Worm (Caenorhabditis elegans) whole organism, L4 larva: Measurements from ENCODE around the gene srx-66.
A peak's percentile ranks its signal among the peaks of the same experiment; 100 is the strongest.

Source experiments
- T20F7.1 ChIP-seq: fragments of 200-800 bp; sonication (Bioruptor generic); optimal IDR thresholded peaks from 2 replicates; lab custom pipeline; 2018; ENCODE audit warnings: mild to moderate bottlenecking, missing genetic modification characterization, missing compliant biosample characterization
- T26A8.4 ChIP-seq: fragments of 200-800 bp; sonication (Bioruptor generic); IDR thresholded peaks from 2 replicates; pipeline ENCODE4 v1.3.6; 2022; ENCODE audit warnings: missing genetic modification characterization, missing compliant biosample characterization
- ZK337.2 ChIP-seq: fragments of 200-800 bp; sonication (Bioruptor generic); IDR thresholded peaks from 2 replicates; pipeline ENCODE4 v1.3.6; 2022; ENCODE audit warnings: missing genetic modification reagents, missing genetic modification characterization, missing compliant biosample characterization
- ZK546.5 ChIP-seq, 2 experiments: sonication (generic microtip); optimal IDR thresholded peaks; 2 replicates each; lab custom pipeline; 2017; ENCODE audit warnings: missing biosample characterization in 2 of 2, missing genetic modification characterization in 2 of 2
- aha-1 ChIP-seq: fragments of 150-350 bp; peaks from one replicate; lab custom pipeline; 2014; ENCODE audit warnings: missing biosample characterization, missing genetic modification characterization
- ama-1 ChIP-seq: fragments of 150-350 bp; optimal IDR thresholded peaks from 2 replicates; lab custom pipeline; 2014; ENCODE audit warnings: inconsistent platforms, mixed read lengths
- ceh-32 ChIP-seq: sonication (generic microtip); optimal IDR thresholded peaks from 2 replicates; lab custom pipeline; 2016; ENCODE audit warnings: mild to moderate bottlenecking, missing genetic modification characterization, missing compliant biosample characterization; ENCODE audit not compliant: poor library complexity
- ceh-44 ChIP-seq: fragments of 200-800 bp; sonication (Bioruptor generic); IDR thresholded peaks from 2 replicates; pipeline ENCODE4 v1.3.6; 2022; ENCODE audit warnings: missing genetic modification reagents, missing genetic modification characterization, missing compliant biosample characterization
- ceh-82 ChIP-seq: sonication (generic microtip); optimal IDR thresholded peaks from 2 replicates; lab custom pipeline; 2017; ENCODE audit warnings: missing biosample characterization, missing genetic modification characterization
- ces-1 ChIP-seq: fragments of 150-350 bp; sonication (generic microtip); optimal IDR thresholded peaks from 4 replicates; lab custom pipeline; 2014; ENCODE audit warnings: missing biosample characterization, missing genetic modification reagents, missing genetic modification characterization
- ctbp-1 ChIP-seq: fragments of 200-800 bp; sonication (Bioruptor generic); IDR thresholded peaks from 2 replicates; pipeline ENCODE4 v1.3.6; 2022; ENCODE audit warnings: missing genetic modification reagents, missing genetic modification characterization, missing compliant biosample characterization
- daf-16 ChIP-seq, 3 experiments: sonication (generic microtip); optimal IDR thresholded peaks; 2 replicates each; lab custom pipeline; 2016 to 2017; ENCODE audit warnings: missing genetic modification characterization in 3 of 3, missing genetic modification reagents in 3 of 3, mild to moderate bottlenecking in 2 of 3, missing compliant biosample characterization in 2 of 3, missing biosample characterization in 1 of 3, moderate library complexity in 1 of 3
- daf-8 ChIP-seq: fragments of 200-800 bp; sonication (Bioruptor generic); IDR thresholded peaks from 2 replicates; pipeline ENCODE4 v1.3.6; 2022; ENCODE audit warnings: missing genetic modification characterization, missing compliant biosample characterization
- dmd-6 ChIP-seq: fragments of 200-800 bp; sonication (Bioruptor generic); IDR thresholded peaks from 2 replicates; pipeline ENCODE4 v1.3.6; 2022; ENCODE audit warnings: missing genetic modification reagents, missing genetic modification characterization, missing compliant biosample characterization
- dpl-1 ChIP-seq: fragments of 150-350 bp; optimal IDR thresholded peaks from 2 replicates; lab custom pipeline; 2014; ENCODE audit warnings: missing biosample characterization, missing genetic modification reagents, missing genetic modification characterization
- duxl-1 ChIP-seq: sonication (generic microtip); optimal IDR thresholded peaks from 2 replicates; lab custom pipeline; 2016; ENCODE audit warnings: mild to moderate bottlenecking, missing genetic modification characterization, moderate library complexity, missing compliant biosample characterization; ENCODE audit not compliant: poor library complexity
- dve-1 ChIP-seq: sonication (generic microtip); optimal IDR thresholded peaks from 2 replicates; lab custom pipeline; 2017; ENCODE audit warnings: antibody characterized with exemption, mild to moderate bottlenecking, missing genetic modification characterization, missing compliant biosample characterization; ENCODE audit not compliant: insufficient read depth
- fos-1 ChIP-seq: fragments of 150-350 bp; optimal IDR thresholded peaks from 2 replicates; lab custom pipeline; 2014; ENCODE audit warnings: missing biosample characterization, missing genetic modification characterization
- gei-8 ChIP-seq: fragments of 200-800 bp; sonication (Bioruptor generic); optimal IDR thresholded peaks from 2 replicates; lab custom pipeline; 2018; ENCODE audit warnings: mild to moderate bottlenecking, missing genetic modification characterization, missing compliant biosample characterization
- hlh-11 ChIP-seq: fragments of 200-800 bp; sonication (Bioruptor generic); optimal IDR thresholded peaks from 2 replicates; lab custom pipeline; 2018; ENCODE audit warnings: mild to moderate bottlenecking, missing genetic modification characterization, missing compliant biosample characterization
- hlh-30 ChIP-seq: sonication (generic microtip); optimal IDR thresholded peaks from 2 replicates; lab custom pipeline; 2017; ENCODE audit warnings: antibody characterized with exemption, mild to moderate bottlenecking, missing genetic modification characterization, missing compliant biosample characterization; ENCODE audit not compliant: insufficient read depth
- lin-15B ChIP-seq: fragments of 150-350 bp; sonication (generic microtip); optimal IDR thresholded peaks from 3 replicates; lab custom pipeline; 2014; ENCODE audit warnings: missing biosample characterization, missing genetic modification characterization
- mdt-29 ChIP-seq: fragments of 200-800 bp; sonication (Bioruptor generic); IDR thresholded peaks from 2 replicates; pipeline ENCODE4 v1.3.6; 2022; ENCODE audit warnings: missing genetic modification reagents, missing genetic modification characterization, missing compliant biosample characterization
- mxl-3 ChIP-seq: fragments of 200-800 bp; sonication (Bioruptor generic); optimal IDR thresholded peaks from 2 replicates; lab custom pipeline; 2018; ENCODE audit warnings: mild to moderate bottlenecking, missing genetic modification characterization, missing compliant biosample characterization
- nhr-102 ChIP-seq: sonication (generic microtip); optimal IDR thresholded peaks from 2 replicates; lab custom pipeline; 2016; ENCODE audit warnings: mild to moderate bottlenecking, missing genetic modification characterization, moderate library complexity, missing compliant biosample characterization
- nhr-111 ChIP-seq: fragments of 200-800 bp; sonication (Bioruptor generic); optimal IDR thresholded peaks from 2 replicates; lab custom pipeline; 2018; ENCODE audit warnings: mild to moderate bottlenecking, missing genetic modification characterization, missing compliant biosample characterization
- nhr-25 ChIP-seq: sonication (generic microtip); optimal IDR thresholded peaks from 2 replicates; lab custom pipeline; 2017; ENCODE audit warnings: missing genetic modification characterization, mild to moderate bottlenecking, missing compliant biosample characterization, antibody characterized with exemption, moderate library complexity, borderline replicate concordance; ENCODE audit not compliant: insufficient read depth
- nhr-28 ChIP-seq: fragments of 150-350 bp; optimal IDR thresholded peaks from 2 replicates; lab custom pipeline; 2014; ENCODE audit warnings: missing biosample characterization, missing genetic modification characterization
- nhr-42 ChIP-seq: fragments of 200-800 bp; sonication (Bioruptor generic); IDR thresholded peaks from 2 replicates; pipeline ENCODE4 v1.3.6; 2022; ENCODE audit warnings: missing genetic modification characterization, missing compliant biosample characterization
- nhr-48 ChIP-seq: sonication (generic microtip); optimal IDR thresholded peaks from 2 replicates; lab custom pipeline; 2016; ENCODE audit warnings: mild to moderate bottlenecking, missing genetic modification characterization, missing compliant biosample characterization
- nhr-6 ChIP-seq: fragments of 150-350 bp; optimal IDR thresholded peaks from 2 replicates; lab custom pipeline; 2014; ENCODE audit warnings: missing biosample characterization, missing genetic modification characterization
- nhr-76 ChIP-seq: fragments of 150-350 bp; optimal IDR thresholded peaks from 2 replicates; lab custom pipeline; 2014; ENCODE audit warnings: missing biosample characterization, missing genetic modification characterization
- nhr-77 ChIP-seq: fragments of 150-350 bp; optimal IDR thresholded peaks from 2 replicates; lab custom pipeline; 2014; ENCODE audit warnings: missing biosample characterization, missing genetic modification characterization
- php-3 ChIP-seq: fragments of 200-800 bp; sonication (Bioruptor generic); IDR thresholded peaks from 2 replicates; pipeline ENCODE4 v1.3.6; 2022; ENCODE audit warnings: missing genetic modification reagents, missing genetic modification characterization, missing compliant biosample characterization
- pqm-1 ChIP-seq: sonication (generic microtip); optimal IDR thresholded peaks from 2 replicates; lab custom pipeline; 2017; ENCODE audit warnings: missing biosample characterization, missing genetic modification characterization
- snpc-4 ChIP-seq: fragments of 150-350 bp; optimal IDR thresholded peaks from 2 replicates; lab custom pipeline; 2014; ENCODE audit warnings: missing biosample characterization, missing genetic modification characterization
- unc-130 ChIP-seq: sonication (generic microtip); optimal IDR thresholded peaks from 2 replicates; lab custom pipeline; 2016; ENCODE audit warnings: missing genetic modification reagents, missing genetic modification characterization, missing compliant biosample characterization
- unc-62 ChIP-seq, 3 experiments: fragments of 150-350 bp in 1 of 3; sonication (generic microtip); optimal IDR thresholded peaks in 2 of 3; peaks in 1 of 3; 1 replicate in 1 of 3; 2 replicates in 2 of 3; lab custom pipeline; 2014 to 2017; ENCODE audit warnings: missing biosample characterization in 3 of 3, missing genetic modification characterization in 3 of 3, missing genetic modification reagents in 3 of 3, missing genotype in 1 of 3
- zip-2 ChIP-seq: fragments of 150-350 bp; optimal IDR thresholded peaks from 2 replicates; lab custom pipeline; 2014; ENCODE audit warnings: missing biosample characterization, missing genetic modification characterization

srx-66 gene

DNA sequence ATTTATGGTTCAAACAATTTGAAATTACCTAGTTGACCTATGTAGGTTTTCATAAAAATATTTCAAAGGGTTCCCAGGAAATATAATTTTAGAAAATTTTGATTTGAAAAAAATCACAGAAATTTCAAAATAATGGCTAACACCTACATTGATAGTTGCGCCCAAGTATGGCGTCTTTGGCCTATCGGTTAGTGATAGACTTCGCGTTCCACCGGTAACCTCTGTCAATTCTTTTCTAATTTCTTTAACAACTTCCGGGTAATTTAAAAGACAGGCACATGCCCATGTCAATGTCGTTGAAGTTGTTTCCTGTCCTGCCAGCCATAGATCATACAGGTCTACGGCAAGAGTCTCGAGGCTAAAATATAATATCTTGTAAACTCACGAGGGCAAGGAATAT lies 49.5 kb downstream of the srx-66 start:
- TF ChIP-seq ctbp-1 (GFP tag; lab: Robert Waterston, UW), result no peak
- peak in 1 of 2 experiments; percentile 95 for TF ChIP-seq unc-62 (GFP tag; optimal IDR thresholded peaks at IDR 0.05 in 1 of 2; lab: Kevin White, UChicago)
- TF ChIP-seq unc-62 (tag; optimal IDR thresholded peaks at IDR 0.05; lab: Kevin White, UChicago), result no peak

DNA sequence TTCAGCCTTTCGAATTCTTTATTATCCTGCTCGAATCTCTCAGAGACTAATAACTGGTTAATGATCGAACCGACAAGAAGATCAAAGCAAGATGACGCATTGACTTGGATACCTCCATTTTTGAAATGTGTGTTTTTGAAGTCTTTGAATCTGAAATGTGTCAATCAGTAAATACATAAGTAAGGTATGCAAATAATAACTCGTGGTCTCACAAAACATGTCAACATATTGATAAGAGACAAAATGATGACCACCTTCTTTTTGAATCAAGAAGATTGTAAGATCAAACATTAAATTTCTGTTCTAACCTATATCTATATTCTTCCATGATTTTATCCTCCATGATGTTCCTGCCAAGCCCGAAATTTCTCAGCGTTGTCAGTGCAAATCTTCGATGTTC lies 50.3 kb downstream of the srx-66 start:
- TF ChIP-seq daf-16 (GFP tag; optimal IDR thresholded peaks at IDR 0.05; lab: Kevin White, UChicago) (no peak), daf-16 (tag; optimal IDR thresholded peaks at IDR 0.05; lab: Kevin White, UChicago) (peak; percentile 97), nhr-102 (tag; lab: Kevin White, UChicago) (peak; percentile 3), ZK546.5 (tag; optimal IDR thresholded peaks at IDR 0.05; lab: Kevin White, UChicago) (no peak), daf-8 (GFP tag; lab: Robert Waterston, UW) (no peak), php-3 (no peak), dve-1 (tag; lab: Kevin White, UChicago) (peak; percentile 47), hlh-11 (tag; lab: Kevin White, UChicago) (peak; percentile 23), nhr-77 (peak; percentile 67), ceh-82 (tag; lab: Kevin White, UChicago) (no peak), aha-1 (no peak), nhr-28 (tag; lab: Kevin White, UChicago) (peak; percentile 75), lin-15B (tag; lab: Kevin White, UChicago) (no peak), fos-1 (tag; lab: Kevin White, UChicago) (no peak), dmd-6 (GFP tag; lab: Robert Waterston, UW) (peak; percentile 61), nhr-25 (tag; lab: Kevin White, UChicago) (no peak), duxl-1 (tag; lab: Kevin White, UChicago) (no peak), ces-1 (GFP tag; lab: Kevin White, UChicago) (no peak), nhr-6 (tag; lab: Kevin White, UChicago) (no peak), nhr-111 (GFP tag; lab: Kevin White, UChicago) (no peak), mxl-3 (GFP tag; lab: Kevin White, UChicago) (no peak)

DNA sequence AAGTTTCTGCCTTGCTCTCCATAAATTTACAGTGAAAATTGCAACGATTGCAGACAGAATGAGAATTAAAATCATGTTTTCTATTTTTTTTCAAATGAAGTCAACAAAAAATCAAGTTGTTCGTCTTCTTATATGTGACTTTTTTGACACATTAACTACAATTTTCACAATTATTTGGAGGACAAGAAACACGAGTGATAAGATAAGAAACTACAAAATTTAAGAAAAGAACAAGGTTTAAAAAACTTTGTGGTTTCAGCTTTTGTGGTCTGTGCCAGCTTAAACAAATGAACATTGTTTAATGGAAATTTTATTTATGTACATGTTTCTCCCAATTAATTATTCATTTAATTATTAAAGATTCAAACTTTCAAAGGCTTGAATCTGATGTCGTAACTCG lies 51.0 kb downstream of the srx-66 start, which contains the start of gene cyp-34A9:
cyp-34A9 (minus strand) TSS at position 131 of the 400 bp plus-strand sequence.
- TF ChIP-seq zip-2 (tag; lab: Kevin White, UChicago) (no peak), unc-130 (no peak), nhr-48 (tag; lab: Kevin White, UChicago) (no peak), ama-1 (lab: Kevin White, UChicago) (no peak), pqm-1 (tag; lab: Kevin White, UChicago) (peak; percentile 64), T26A8.4 (GFP tag; lab: Robert Waterston, UW) (no peak), daf-16 (GFP tag; optimal IDR thresholded peaks at IDR 0.05; lab: Kevin White, UChicago) (no peak), daf-16 (tag; optimal IDR thresholded peaks at IDR 0.05; lab: Kevin White, UChicago) (peak; percentile 88), hlh-30 (tag; lab: Kevin White, UChicago) (peak; percentile 27), nhr-102 (tag; lab: Kevin White, UChicago) (peak; percentile 53), nhr-76 (tag; lab: Kevin White, UChicago) (no peak), hlh-11 (tag; lab: Kevin White, UChicago) (peak; percentile 56), ZK337.2 (GFP tag; lab: Robert Waterston, UW) (no peak), dpl-1 (no peak), nhr-28 (tag; lab: Kevin White, UChicago) (peak; percentile 99), gei-8 (GFP tag; lab: Kevin White, UChicago) (no peak), ceh-32 (no peak), nhr-77 (peak; percentile 99), snpc-4 (tag; lab: Kevin White, UChicago) (no peak), ceh-44 (no peak), dmd-6 (GFP tag; lab: Robert Waterston, UW) (peak; percentile 84), dve-1 (tag; lab: Kevin White, UChicago) (peak; percentile 75), nhr-42 (GFP tag; lab: Robert Waterston, UW) (0 out of 2 replicates have a peak, but pooled peaks have one; percentile 21), T20F7.1 (no peak), mdt-29 (GFP tag; lab: Robert Waterston, UW) (no peak)
